Worm (Caenorhabditis elegans) whole organism, L1 larva: ENCODE results near the gene gst-19.

Experiments used
- C04F5.9 ChIP-seq: sonication (generic microtip); optimal IDR thresholded peaks from 2 replicates; lab custom pipeline; 2016; ENCODE audit warnings: missing genetic modification characterization, missing compliant biosample characterization
- C16A3.4 ChIP-seq: fragments of 150-350 bp; optimal IDR thresholded peaks from 2 replicates; lab custom pipeline; 2014; ENCODE audit warnings: missing biosample characterization, missing genetic modification characterization
- Y116A8C.19 ChIP-seq: sonication (generic microtip); optimal IDR thresholded peaks from 2 replicates; lab custom pipeline; 2016; ENCODE audit warnings: missing compliant biosample characterization, missing genetic modification characterization, borderline replicate concordance
- alr-1 ChIP-seq: fragments of 200-800 bp; sonication (Bioruptor generic); optimal IDR thresholded peaks from 2 replicates; lab custom pipeline; 2018; ENCODE audit warnings: borderline replicate concordance, mild to moderate bottlenecking, missing genetic modification characterization, missing compliant biosample characterization
- ceh-63 ChIP-seq: fragments of 200-800 bp; sonication (Bioruptor generic); optimal IDR thresholded peaks from 2 replicates; lab custom pipeline; 2018; ENCODE audit warnings: mild to moderate bottlenecking, missing genetic modification characterization, missing compliant biosample characterization
- ceh-8 ChIP-seq: fragments of 200-800 bp; sonication (Bioruptor generic); optimal IDR thresholded peaks from 2 replicates; lab custom pipeline; 2018; ENCODE audit warnings: mild to moderate bottlenecking, missing genetic modification characterization, moderate library complexity, missing compliant biosample characterization
- ceh-82 ChIP-seq, 3 experiments: fragments of 150-350 bp in 1 of 3; sonication (generic microtip) in 2 of 3; optimal IDR thresholded peaks; 2 replicates each; lab custom pipeline; 2014 to 2017; ENCODE audit warnings: missing biosample characterization in 3 of 3, missing genetic modification characterization in 3 of 3
- ceh-88 ChIP-seq: fragments of 200-800 bp; sonication (Bioruptor generic); IDR thresholded peaks from 2 replicates; pipeline ENCODE4 v1.3.6; 2022; ENCODE audit warnings: missing genetic modification characterization, missing compliant biosample characterization
- ceh-90 ChIP-seq: sonication (generic microtip); optimal IDR thresholded peaks from 2 replicates; lab custom pipeline; 2016; ENCODE audit warnings: missing genetic modification characterization, missing compliant biosample characterization
- ces-1 ChIP-seq: fragments of 150-350 bp; optimal IDR thresholded peaks from 2 replicates; lab custom pipeline; 2014; ENCODE audit warnings: missing biosample characterization, missing genetic modification reagents, missing genetic modification characterization
- dpl-1 ChIP-seq, 3 experiments: fragments of 150-350 bp in 2 of 3; sonication (generic microtip) in 1 of 3; optimal IDR thresholded peaks; 2 replicates each; lab custom pipeline; 2014 to 2017; ENCODE audit warnings: missing biosample characterization in 3 of 3, missing genetic modification characterization in 3 of 3, missing genetic modification reagents in 3 of 3
- efl-1 ChIP-seq, 4 experiments: fragments of 150-350 bp; optimal IDR thresholded peaks in 3 of 4; peaks in 1 of 4; 1 replicate in 1 of 4; 2 replicates in 3 of 4; lab custom pipeline; 2014; ENCODE audit warnings: missing biosample characterization in 2 of 4, missing genetic modification characterization in 2 of 4, missing genetic modification reagents in 2 of 4
- efl-3 ChIP-seq: fragments of 200-800 bp; sonication (Bioruptor generic); optimal IDR thresholded peaks from 2 replicates; lab custom pipeline; 2018; ENCODE audit warnings: mild to moderate bottlenecking, missing genetic modification characterization, missing compliant biosample characterization
- egl-13 ChIP-seq: sonication (generic microtip); optimal IDR thresholded peaks from 2 replicates; lab custom pipeline; 2016; ENCODE audit warnings: missing genotype, missing genetic modification reagents, missing genetic modification characterization, missing compliant biosample characterization
- egl-27 ChIP-seq, 2 experiments: fragments of 150-350 bp in 1 of 2; sonication (generic microtip); optimal IDR thresholded peaks; 3 replicates each; lab custom pipeline; 2017 to 2018; ENCODE audit warnings: missing biosample characterization in 2 of 2, missing genetic modification characterization in 2 of 2, missing genetic modification reagents in 2 of 2
- ets-5 ChIP-seq: fragments of 200-800 bp; sonication (Bioruptor generic); IDR thresholded peaks from 2 replicates; pipeline ENCODE4 v1.3.6; 2022; ENCODE audit warnings: missing genetic modification characterization, missing compliant biosample characterization
- fkh-10 ChIP-seq: sonication (generic microtip); optimal IDR thresholded peaks from 2 replicates; lab custom pipeline; 2017; ENCODE audit warnings: missing biosample characterization, missing genetic modification reagents, missing genetic modification characterization
- fos-1 ChIP-seq: fragments of 150-350 bp; optimal IDR thresholded peaks from 2 replicates; lab custom pipeline; 2014; ENCODE audit warnings: missing biosample characterization, missing genetic modification characterization
- grh-1 ChIP-seq: fragments of 200-800 bp; sonication (Bioruptor generic); IDR thresholded peaks from 2 replicates; pipeline ENCODE4 v1.3.6; 2022; ENCODE audit warnings: missing genetic modification reagents, missing genetic modification characterization, missing compliant biosample characterization
- hlh-4 ChIP-seq: sonication (generic microtip); optimal IDR thresholded peaks from 2 replicates; lab custom pipeline; 2016; ENCODE audit warnings: mild to moderate bottlenecking, missing genetic modification characterization, missing compliant biosample characterization
- irx-1 ChIP-seq: sonication (generic microtip); optimal IDR thresholded peaks from 2 replicates; lab custom pipeline; 2016; ENCODE audit warnings: missing genetic modification characterization, missing compliant biosample characterization
- lin-13 ChIP-seq: fragments of 150-350 bp; optimal IDR thresholded peaks from 2 replicates; lab custom pipeline; 2014; ENCODE audit warnings: missing biosample characterization, missing genetic modification reagents, missing genetic modification characterization
- lin-14 ChIP-seq: fragments of 200-800 bp; sonication (Bioruptor generic); optimal IDR thresholded peaks from 2 replicates; lab custom pipeline; 2018; ENCODE audit warnings: mild to moderate bottlenecking, missing genetic modification characterization, moderate library complexity, missing compliant biosample characterization
- lin-15B ChIP-seq: fragments of 150-350 bp; sonication (generic microtip); optimal IDR thresholded peaks from 3 replicates; lab custom pipeline; 2014; ENCODE audit warnings: missing biosample characterization, missing genetic modification characterization
- lsy-2 ChIP-seq, 2 experiments: fragments of 150-350 bp; optimal IDR thresholded peaks; 2 replicates each; lab custom pipeline; 2014; ENCODE audit warnings: missing biosample characterization in 2 of 2, missing genetic modification characterization in 2 of 2
- mab-9 ChIP-seq: fragments of 200-800 bp; sonication (Bioruptor generic); IDR thresholded peaks from 2 replicates; pipeline ENCODE4 v1.3.6; 2022; ENCODE audit warnings: missing genetic modification reagents, missing genetic modification characterization, missing compliant biosample characterization
- mdl-1 ChIP-seq, 2 experiments: fragments of 150-350 bp; optimal IDR thresholded peaks; 2 replicates each; lab custom pipeline; 2014 to 2017; ENCODE audit warnings: missing biosample characterization in 2 of 2, missing genetic modification characterization in 2 of 2, inconsistent platforms in 1 of 2
- mep-1 ChIP-seq: fragments of 150-350 bp; optimal IDR thresholded peaks from 2 replicates; lab custom pipeline; 2014; ENCODE audit warnings: missing biosample characterization, missing genetic modification characterization
- nhr-11 ChIP-seq: fragments of 150-350 bp; optimal IDR thresholded peaks from 2 replicates; lab custom pipeline; 2014; ENCODE audit warnings: missing biosample characterization, missing genetic modification characterization
- nhr-12 ChIP-seq: sonication (generic microtip); optimal IDR thresholded peaks from 2 replicates; lab custom pipeline; 2017; ENCODE audit warnings: missing biosample characterization, missing genetic modification characterization
- nhr-20 ChIP-seq: sonication (generic microtip); optimal IDR thresholded peaks from 2 replicates; lab custom pipeline; 2016; ENCODE audit warnings: mild to moderate bottlenecking, missing genetic modification characterization, missing compliant biosample characterization
- nhr-237 ChIP-seq: fragments of 150-350 bp; optimal IDR thresholded peaks from 2 replicates; lab custom pipeline; 2014; ENCODE audit warnings: missing biosample characterization, missing genetic modification characterization
- nhr-28 ChIP-seq: fragments of 150-350 bp; optimal IDR thresholded peaks from 2 replicates; lab custom pipeline; 2014; ENCODE audit warnings: missing biosample characterization, missing genetic modification characterization
- nhr-71 ChIP-seq: sonication (generic microtip); optimal IDR thresholded peaks from 2 replicates; lab custom pipeline; 2016; ENCODE audit warnings: mild to moderate bottlenecking, missing genetic modification characterization, moderate library complexity, missing compliant biosample characterization
- nhr-76 ChIP-seq: sonication (generic microtip); optimal IDR thresholded peaks from 2 replicates; lab custom pipeline; 2017; ENCODE audit warnings: missing biosample characterization, missing genetic modification characterization
- nhr-84 ChIP-seq: sonication (generic microtip); optimal IDR thresholded peaks from 2 replicates; lab custom pipeline; 2017; ENCODE audit warnings: missing biosample characterization, missing genetic modification characterization
- nhr-90 ChIP-seq: sonication (generic microtip); optimal IDR thresholded peaks from 2 replicates; lab custom pipeline; 2016; ENCODE audit warnings: mild to moderate bottlenecking, missing genetic modification characterization, missing compliant biosample characterization; ENCODE audit not compliant: poor library complexity
- pag-3 ChIP-seq: sonication (generic microtip); optimal IDR thresholded peaks from 2 replicates; lab custom pipeline; 2017; ENCODE audit warnings: missing genetic modification characterization, mild to moderate bottlenecking, missing compliant biosample characterization, antibody characterized with exemption, borderline replicate concordance; ENCODE audit not compliant: insufficient read depth
- pax-3 ChIP-seq: fragments of 200-800 bp; sonication (Bioruptor generic); optimal IDR thresholded peaks from 2 replicates; lab custom pipeline; 2018; ENCODE audit warnings: mild to moderate bottlenecking, missing genetic modification characterization, moderate library complexity, missing compliant biosample characterization
- snpc-4 ChIP-seq: fragments of 150-350 bp; optimal IDR thresholded peaks from 2 replicates; lab custom pipeline; 2014; ENCODE audit warnings: missing biosample characterization, missing genetic modification characterization
- snu-23 ChIP-seq: sonication (generic microtip); optimal IDR thresholded peaks from 2 replicates; lab custom pipeline; 2016; ENCODE audit warnings: missing genetic modification characterization, missing compliant biosample characterization
- sptf-1 ChIP-seq: fragments of 150-350 bp; optimal IDR thresholded peaks from 2 replicates; lab custom pipeline; 2014; ENCODE audit warnings: missing biosample characterization, missing genetic modification characterization
- tbx-2 ChIP-seq: sonication (generic microtip); optimal IDR thresholded peaks from 2 replicates; lab custom pipeline; 2016; ENCODE audit warnings: missing genetic modification characterization, missing compliant biosample characterization
- tlp-1 ChIP-seq: fragments of 150-350 bp; optimal IDR thresholded peaks from 2 replicates; lab custom pipeline; 2014; ENCODE audit warnings: missing biosample characterization, missing genetic modification characterization
- unc-62 ChIP-seq: fragments of 150-350 bp; optimal IDR thresholded peaks from 2 replicates; lab custom pipeline; 2014; ENCODE audit warnings: missing biosample characterization, missing genetic modification reagents, missing genetic modification characterization
- unc-86 ChIP-seq: sonication (generic microtip); optimal IDR thresholded peaks from 2 replicates; lab custom pipeline; 2016; ENCODE audit warnings: missing genetic modification characterization, missing compliant biosample characterization
- vab-15 ChIP-seq: sonication (generic microtip); optimal IDR thresholded peaks from 2 replicates; lab custom pipeline; 2017; ENCODE audit warnings: missing genotype, mild to moderate bottlenecking, missing genetic modification characterization, missing compliant biosample characterization
- xbp-1 ChIP-seq: sonication (generic microtip); optimal IDR thresholded peaks from 2 replicates; lab custom pipeline; 2016; ENCODE audit warnings: missing genetic modification characterization, missing compliant biosample characterization
- zag-1 ChIP-seq: fragments of 150-350 bp; optimal IDR thresholded peaks from 2 replicates; lab custom pipeline; 2014; ENCODE audit warnings: missing biosample characterization, missing genetic modification characterization
- zip-4 ChIP-seq: fragments of 200-800 bp; sonication (Bioruptor generic); optimal IDR thresholded peaks from 2 replicates; lab custom pipeline; 2018; ENCODE audit warnings: mild to moderate bottlenecking, missing genetic modification characterization, moderate library complexity, missing compliant biosample characterization
- ztf-11 ChIP-seq, 2 experiments: sonication (generic microtip); optimal IDR thresholded peaks; 2 replicates each; lab custom pipeline; 2016 to 2017; ENCODE audit warnings: missing genetic modification characterization in 2 of 2, missing biosample characterization in 1 of 2, missing compliant biosample characterization in 1 of 2
- ztf-4 ChIP-seq: fragments of 150-350 bp; optimal IDR thresholded peaks from 2 replicates; lab custom pipeline; 2014; ENCODE audit warnings: missing biosample characterization, missing genetic modification characterization

The gst-19 gene

DNA sequence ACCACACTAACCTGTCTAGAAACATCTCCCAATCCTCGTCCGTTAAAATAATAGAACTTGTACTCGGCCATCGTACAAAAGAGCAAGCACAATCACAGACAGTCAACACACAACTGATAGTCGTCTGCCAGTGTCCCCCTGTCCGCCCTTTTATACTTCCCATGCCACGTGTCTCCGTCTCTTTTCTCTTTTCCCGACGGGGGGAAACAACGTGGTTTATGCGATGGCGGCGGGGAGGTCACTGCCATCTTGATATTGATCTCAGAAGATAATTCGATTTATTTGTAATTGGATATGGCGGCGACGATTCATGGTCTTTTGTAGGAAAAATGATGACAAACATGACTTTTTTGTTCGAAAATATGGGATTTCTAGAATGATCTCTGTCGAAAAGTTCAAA lies 17.3 kb downstream of the gst-19 start, which contains the start of gene gst-20:
gst-20 (minus strand) TSS at position 170 of the 400 bp plus-strand sequence.
- no peak for TF ChIP-seq irx-1 (tag; lab: Kevin White, UChicago)
- no peak for TF ChIP-seq egl-27 (tag; optimal IDR thresholded peaks at IDR 0.05; lab: Kevin White, UChicago)
- TF ChIP-seq tbx-2 (tag; lab: Kevin White, UChicago): peak; percentile 66
- TF ChIP-seq ceh-88 (GFP tag; lab: Robert Waterston, UW): no peak
- TF ChIP-seq mep-1 (tag; lab: Kevin White, UChicago): peak; percentile 57
- TF ChIP-seq mdl-1 (tag; optimal IDR thresholded peaks at IDR 0.05; lab: Kevin White, UChicago): peak; percentile 35 to 92
- no peak for TF ChIP-seq C04F5.9 (tag; lab: Kevin White, UChicago)
- peak; percentile 18 to 26 for TF ChIP-seq lsy-2 (tag; optimal IDR thresholded peaks at IDR 0.05; lab: Kevin White, UChicago)
- peak; percentile 90 for TF ChIP-seq lin-14 (GFP tag; lab: Kevin White, UChicago)
- TF ChIP-seq efl-3 (GFP tag; lab: Kevin White, UChicago): no peak
- TF ChIP-seq vab-15 (tag; lab: Kevin White, UChicago): no peak
- no peak for TF ChIP-seq nhr-28 (tag; lab: Kevin White, UChicago)
- TF ChIP-seq sptf-1 (tag; lab: Kevin White, UChicago): no peak
- TF ChIP-seq egl-13 (tag; lab: Kevin White, UChicago): no peak
- no peak for TF ChIP-seq ces-1 (GFP tag; lab: Kevin White, UChicago)
- no peak for TF ChIP-seq ceh-8 (GFP tag; lab: Kevin White, UChicago)
- TF ChIP-seq pag-3 (tag; lab: Kevin White, UChicago): peak; percentile 84
- no peak for TF ChIP-seq zag-1 (tag; lab: Kevin White, UChicago)
- TF ChIP-seq Y116A8C.19 (tag; lab: Kevin White, UChicago): no peak
- no peak for TF ChIP-seq zip-4
- no peak for TF ChIP-seq ceh-63
- TF ChIP-seq xbp-1 (tag; lab: Kevin White, UChicago): peak; percentile 30
- peak; percentile 3 to 23 for TF ChIP-seq efl-1 (optimal IDR thresholded peaks at IDR 0.05; lab: Kevin White, UChicago)
- peak in 1 of 2 experiments; percentile 90 for TF ChIP-seq efl-1 (GFP tag; optimal IDR thresholded peaks at IDR 0.05 in 1 of 2; lab: Kevin White, UChicago)
- TF ChIP-seq nhr-76 (tag; lab: Kevin White, UChicago): no peak
- no peak for TF ChIP-seq unc-62 (GFP tag; lab: Kevin White, UChicago)
- TF ChIP-seq pax-3 (tag; lab: Kevin White, UChicago): no peak
- no peak for TF ChIP-seq ceh-90
- TF ChIP-seq ztf-11 (tag; optimal IDR thresholded peaks at IDR 0.05; lab: Kevin White, UChicago): no peak
- peak; percentile 20 for TF ChIP-seq snpc-4 (tag; lab: Kevin White, UChicago)
- no peak for TF ChIP-seq nhr-237
- no peak for TF ChIP-seq fkh-10 (GFP tag; lab: Kevin White, UChicago)
- TF ChIP-seq ztf-4 (tag; lab: Kevin White, UChicago): no peak
- no peak for TF ChIP-seq unc-86 (tag; lab: Kevin White, UChicago)
- no peak for TF ChIP-seq ets-5 (GFP tag; lab: Robert Waterston, UW)
- no peak for TF ChIP-seq tlp-1 (tag; lab: Kevin White, UChicago)
- TF ChIP-seq lin-13 (GFP tag; lab: Kevin White, UChicago): no peak
- TF ChIP-seq dpl-1 (GFP tag; optimal IDR thresholded peaks at IDR 0.05; lab: Kevin White, UChicago): peak in 2 of 3 experiments; percentile 11 to 14
- TF ChIP-seq hlh-4 (tag; lab: Kevin White, UChicago): no peak
- TF ChIP-seq nhr-71 (tag; lab: Kevin White, UChicago): peak; percentile 72
- no peak for TF ChIP-seq nhr-11 (tag; lab: Kevin White, UChicago)
- no peak; the same call in 1 of the 2 replicates for TF ChIP-seq grh-1 (GFP tag; lab: Robert Waterston, UW)
- TF ChIP-seq mab-9: no peak
- TF ChIP-seq fos-1: no peak
- peak; percentile 63 for TF ChIP-seq snu-23 (GFP tag; lab: Kevin White, UChicago)
- peak; percentile 75 for TF ChIP-seq nhr-90
- TF ChIP-seq nhr-84 (tag; lab: Kevin White, UChicago): no peak
- no peak for TF ChIP-seq nhr-12 (tag; lab: Kevin White, UChicago)
- no peak for TF ChIP-seq alr-1
- peak in 2 of 3 experiments; percentile 7 to 18 for TF ChIP-seq ceh-82 (tag; optimal IDR thresholded peaks at IDR 0.05; lab: Kevin White, UChicago)
- TF ChIP-seq C16A3.4 (tag; lab: Kevin White, UChicago): no peak
- peak; percentile 91 for TF ChIP-seq nhr-20 (tag; lab: Kevin White, UChicago)
- no peak for TF ChIP-seq lin-15B (tag; lab: Kevin White, UChicago)
